Worm (Caenorhabditis elegans) whole organism, midembryonic: ENCODE data around the gene tbx-43.

ENCODE experiments used
- T22C8.4 ChIP-seq: fragments of 200-800 bp; sonication (Bioruptor generic); IDR thresholded peaks from 2 replicates; pipeline ENCODE4 v1.3.6; 2022; ENCODE audit warnings: missing genetic modification characterization, missing compliant biosample characterization
- cog-1 ChIP-seq: sonication (generic microtip); optimal IDR thresholded peaks from 2 replicates; lab custom pipeline; 2016; ENCODE audit warnings: missing genetic modification characterization, missing compliant biosample characterization
- flt-1 ChIP-seq: fragments of 200-800 bp; sonication (Bioruptor generic); IDR thresholded peaks from 2 replicates; pipeline ENCODE4 v1.3.6; 2022; ENCODE audit warnings: missing genetic modification characterization, missing compliant biosample characterization
- klf-2 ChIP-seq: fragments of 200-800 bp; sonication (Bioruptor generic); conservative IDR thresholded peaks from 2 replicates; pipeline ENCODE4 v1.3.6; 2022; ENCODE audit warnings: missing genetic modification reagents, missing genetic modification characterization, missing compliant biosample characterization
- med-1 ChIP-seq: sonication (generic microtip); optimal IDR thresholded peaks from 2 replicates; lab custom pipeline; 2017; ENCODE audit warnings: missing genetic modification characterization, mild to moderate bottlenecking, missing compliant biosample characterization, antibody characterized with exemption, missing genetic modification reagents; ENCODE audit not compliant: insufficient read depth
- ref-1 ChIP-seq: fragments of 200-800 bp; sonication (Bioruptor generic); conservative IDR thresholded peaks from 2 replicates; pipeline ENCODE4 v1.3.6; 2022; ENCODE audit warnings: missing genetic modification reagents, missing genetic modification characterization, missing compliant biosample characterization
- tab-1 ChIP-seq: fragments of 200-800 bp; sonication (Bioruptor generic); IDR thresholded peaks from 2 replicates; pipeline ENCODE4 v1.3.6; 2022; ENCODE audit warnings: missing genetic modification characterization, missing compliant biosample characterization
- ztf-23 ChIP-seq: fragments of 200-800 bp; sonication (Bioruptor generic); IDR thresholded peaks from 2 replicates; pipeline ENCODE4 v1.3.6; 2022; ENCODE audit warnings: missing genetic modification reagents, missing genetic modification characterization, missing compliant biosample characterization
- ztf-29 ChIP-seq: fragments of 200-800 bp; sonication (Bioruptor generic); IDR thresholded peaks from 2 replicates; pipeline ENCODE4 v1.3.6; 2022; ENCODE audit warnings: missing genetic modification reagents, missing genetic modification characterization, missing compliant biosample characterization

tbx-43 gene

ce11 chrIII:1763222-1763621 is 6.7 kb downstream of the tbx-43 start, which contains the start of gene cnc-6:
cnc-6 (plus strand) TSS chrIII:1763522.
- TF ChIP-seq klf-2 (GFP tag; lab: Robert Waterston, UW) = no peak
- no peak for TF ChIP-seq ztf-29 (GFP tag; lab: Robert Waterston, UW)
- no peak for TF ChIP-seq med-1 (GFP tag; lab: Kevin White, UChicago)
- no peak for TF ChIP-seq ztf-23 (GFP tag; lab: Robert Waterston, UW)
- TF ChIP-seq T22C8.4 (GFP tag; lab: Robert Waterston, UW) = no peak
- TF ChIP-seq ref-1 (GFP tag; lab: Robert Waterston, UW) = no peak
- no peak for TF ChIP-seq tab-1
- no peak for TF ChIP-seq cog-1
- TF ChIP-seq flt-1 (GFP tag; lab: Robert Waterston, UW) = no peak

DNA sequence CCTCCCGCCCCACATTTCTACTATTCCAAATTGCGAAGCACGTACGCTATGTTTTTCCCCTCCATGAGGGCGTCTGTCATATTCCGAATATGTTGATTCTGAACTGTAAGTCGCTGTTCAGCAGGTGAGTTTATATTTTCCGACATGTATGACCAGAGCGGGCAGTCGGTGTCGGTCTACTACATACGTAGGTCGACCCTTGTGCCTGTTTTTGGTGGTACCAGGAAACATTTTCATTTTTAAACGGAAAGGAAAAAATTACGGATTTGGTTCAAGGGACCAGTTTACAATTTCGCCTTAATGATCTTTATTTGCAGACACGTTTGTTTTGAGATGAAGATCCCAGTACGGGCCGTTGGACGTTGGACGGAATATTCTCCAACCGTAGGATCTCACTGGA is 11.3 kb downstream of the tbx-43 start, which contains the start of gene Y46E12A.2:
Y46E12A.2 (plus strand) TSS at position 301 of the 400 bp plus-strand sequence.
- TF ChIP-seq cog-1 (no peak), ztf-23 (GFP tag; lab: Robert Waterston, UW) (no peak), flt-1 (GFP tag; lab: Robert Waterston, UW) (no peak), ref-1 (GFP tag; lab: Robert Waterston, UW) (no peak)

DNA sequence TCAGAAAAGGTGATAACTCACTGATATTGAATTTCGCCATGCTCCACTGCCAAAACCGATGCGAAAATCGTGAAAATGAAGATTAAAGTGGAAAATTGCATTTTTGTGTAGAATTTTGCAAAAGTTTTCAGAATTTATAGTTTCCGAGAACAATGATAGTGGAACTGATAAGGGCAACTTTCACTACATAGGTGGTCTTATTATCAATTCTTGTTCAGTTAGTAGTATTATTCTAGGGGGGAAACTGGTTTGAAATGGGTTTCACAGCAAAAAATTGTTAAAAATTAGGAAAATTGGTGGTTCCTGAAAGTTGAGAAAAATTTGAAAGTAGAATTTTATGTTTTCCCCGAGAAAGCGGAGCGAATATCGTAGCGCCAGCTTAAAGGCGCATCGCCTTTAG is 11.7 kb downstream of the tbx-43 start, which contains the start of gene Y46E12A.5:
Y46E12A.5 (minus strand) TSS at position 101 of the 400 bp plus-strand sequence.
- TF ChIP-seq T22C8.4 (GFP tag; lab: Robert Waterston, UW) (no peak), klf-2 (GFP tag; lab: Robert Waterston, UW) (no peak), med-1 (GFP tag; lab: Kevin White, UChicago) (no peak), flt-1 (GFP tag; lab: Robert Waterston, UW) (no peak), ztf-29 (GFP tag; lab: Robert Waterston, UW) (no peak), tab-1 (no peak), ref-1 (GFP tag; lab: Robert Waterston, UW) (no peak), cog-1 (no peak), ztf-23 (GFP tag; lab: Robert Waterston, UW) (no peak)

DNA sequence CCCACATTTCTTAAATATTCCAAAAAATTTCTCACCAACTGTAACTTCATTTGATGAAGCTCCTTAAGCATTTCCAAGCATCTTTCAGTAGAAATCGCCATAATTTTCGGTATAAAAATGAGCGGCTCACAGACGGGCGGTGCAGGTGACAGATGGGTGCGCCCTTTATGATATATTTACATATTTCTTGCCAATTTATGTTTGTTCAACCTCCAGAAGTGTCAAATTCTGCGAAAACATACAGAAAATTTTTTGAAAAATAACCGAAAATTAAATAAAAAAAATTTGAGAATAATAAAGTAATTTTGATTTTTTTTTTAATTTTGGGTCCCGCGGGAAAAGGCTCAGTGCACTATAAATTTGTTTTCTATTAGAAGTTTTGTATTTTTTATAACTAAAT is 15.1 kb downstream of the tbx-43 start, which contains the start of gene Y46E12A.3:
Y46E12A.3 (minus strand) TSS at position 101 of the 400 bp plus-strand sequence.
- TF ChIP-seq ztf-23 (GFP tag; lab: Robert Waterston, UW) (no peak), ref-1 (GFP tag; lab: Robert Waterston, UW) (no peak), med-1 (GFP tag; lab: Kevin White, UChicago) (no peak), ztf-29 (GFP tag; lab: Robert Waterston, UW) (no peak)

- TF ChIP-seq klf-2 (GFP tag; lab: Robert Waterston, UW) = no peak
Measured at ce11 chrIII:1745450-1746127, 24.3 kb downstream of the tbx-43 start.

DNA sequence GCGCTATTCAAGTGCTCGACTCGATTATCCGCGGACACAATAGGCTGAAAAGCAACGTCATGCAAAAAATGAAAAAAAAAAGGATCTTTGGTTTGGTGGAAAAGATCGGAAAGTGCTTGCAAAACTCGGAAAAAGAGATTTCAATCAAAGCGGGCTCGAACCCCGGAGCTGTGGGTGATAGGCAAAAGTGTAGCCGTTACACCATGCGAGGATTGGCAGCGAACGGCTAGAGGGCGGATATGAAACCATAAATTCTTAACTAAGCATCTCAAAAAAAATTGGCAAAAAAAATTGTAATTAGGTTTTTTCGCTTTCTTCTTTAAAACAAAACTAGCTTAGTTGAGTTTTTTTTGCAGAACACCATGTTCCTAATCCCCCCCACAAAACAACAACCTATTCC is 25.4 kb downstream of the tbx-43 start:
- TF ChIP-seq T22C8.4 (GFP tag; lab: Robert Waterston, UW) (no peak), ref-1 (GFP tag; lab: Robert Waterston, UW) (no peak), ztf-29 (GFP tag; lab: Robert Waterston, UW) (no peak), cog-1 (no peak)

ce11 chrIII:1743488-1744020 is 26.3 kb downstream of the tbx-43 start:
- TF ChIP-seq med-1 (GFP tag; lab: Kevin White, UChicago) (no peak), flt-1 (GFP tag; lab: Robert Waterston, UW) (no peak), cog-1 (no peak), klf-2 (GFP tag; lab: Robert Waterston, UW) (no peak), ref-1 (GFP tag; lab: Robert Waterston, UW) (no peak), ztf-23 (GFP tag; lab: Robert Waterston, UW) (no peak), T22C8.4 (GFP tag; lab: Robert Waterston, UW) (no peak), tab-1 (no peak), ztf-29 (GFP tag; lab: Robert Waterston, UW) (no peak)

ce11 chrIII:1743081-1743480 is 26.8 kb downstream of the tbx-43 start:
- no peak for TF ChIP-seq ref-1 (GFP tag; lab: Robert Waterston, UW)
- no peak for TF ChIP-seq tab-1
- TF ChIP-seq flt-1 (GFP tag; lab: Robert Waterston, UW) = no peak
- TF ChIP-seq ztf-29 (GFP tag; lab: Robert Waterston, UW) = no peak
- no peak for TF ChIP-seq med-1 (GFP tag; lab: Kevin White, UChicago)
- TF ChIP-seq T22C8.4 (GFP tag; lab: Robert Waterston, UW) = no peak
- no peak for TF ChIP-seq ztf-23 (GFP tag; lab: Robert Waterston, UW)
- no peak for TF ChIP-seq cog-1
- TF ChIP-seq klf-2 (GFP tag; lab: Robert Waterston, UW) = no peak

DNA sequence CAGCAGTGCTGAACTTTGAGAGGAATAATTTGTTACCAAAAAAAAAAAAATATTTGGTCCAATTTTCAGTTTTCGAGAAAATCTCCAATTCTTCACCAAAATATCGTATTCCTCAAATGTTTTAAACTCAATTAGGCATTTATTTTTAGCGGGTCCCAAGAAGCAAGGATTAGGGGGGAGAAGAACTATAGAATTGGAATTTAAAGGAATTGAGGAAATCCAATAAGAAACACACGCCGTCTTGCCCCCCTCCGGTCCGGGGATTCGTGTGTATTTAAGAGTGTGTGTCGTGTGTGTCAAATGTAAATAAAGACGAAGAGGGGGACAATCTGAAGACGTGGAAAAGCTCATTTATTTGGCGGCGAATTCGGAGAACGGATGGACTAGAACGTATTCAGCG is 36.5 kb downstream of the tbx-43 start:
- no peak for TF ChIP-seq ztf-23 (GFP tag; lab: Robert Waterston, UW)
- no peak for TF ChIP-seq flt-1 (GFP tag; lab: Robert Waterston, UW)
- no peak for TF ChIP-seq tab-1
- TF ChIP-seq ref-1 (GFP tag; lab: Robert Waterston, UW) = no peak
- no peak for TF ChIP-seq med-1 (GFP tag; lab: Kevin White, UChicago)
- TF ChIP-seq ztf-29 (GFP tag; lab: Robert Waterston, UW) = no peak
- no peak for TF ChIP-seq klf-2 (GFP tag; lab: Robert Waterston, UW)
- TF ChIP-seq cog-1 = no peak
- no peak for TF ChIP-seq T22C8.4 (GFP tag; lab: Robert Waterston, UW)

ce11 chrIII:1733001-1733400 is 36.9 kb downstream of the tbx-43 start, which contains the start of gene ser-4:
ser-4 (minus strand) TSS chrIII:1733101.
- TF ChIP-seq tab-1 (no peak), cog-1 (no peak), flt-1 (GFP tag; lab: Robert Waterston, UW) (no peak), ztf-29 (GFP tag; lab: Robert Waterston, UW) (no peak), ztf-23 (GFP tag; lab: Robert Waterston, UW) (no peak), klf-2 (GFP tag; lab: Robert Waterston, UW) (no peak), med-1 (GFP tag; lab: Kevin White, UChicago) (no peak), ref-1 (GFP tag; lab: Robert Waterston, UW) (no peak), T22C8.4 (GFP tag; lab: Robert Waterston, UW) (no peak)
